Fruit fly (Drosophila melanogaster): Measurements from ENCODE around the gene CG14635.

DNA sequence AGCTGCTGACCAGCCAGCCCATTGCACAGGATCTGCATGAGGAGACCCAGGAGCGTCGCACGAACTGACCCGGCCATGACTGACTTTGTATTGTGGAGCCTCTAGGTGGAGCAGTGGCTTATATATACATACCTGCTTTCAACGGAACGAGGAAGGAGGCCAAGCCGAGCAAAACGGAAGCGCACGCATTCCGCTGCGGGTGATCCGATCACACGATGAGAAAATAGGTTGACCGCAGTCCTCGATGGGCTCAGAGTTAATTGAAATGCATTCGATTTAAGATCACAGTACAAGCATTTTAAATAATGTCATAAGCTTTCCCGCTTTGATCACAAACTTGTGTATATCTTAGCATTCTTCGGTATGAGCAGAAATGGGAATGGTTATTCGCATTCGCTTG is 39.8 kb upstream of the CG14635 start, which contains the start of gene CG13358:
- no peak for TF ChIP-seq zfh2 (GFP tag; optimal IDR thresholded peaks at IDR 0.05)
- no peak for TF ChIP-seq knrl (GFP tag; IDR thresholded peaks at IDR 0.05; ENCODE audit: partially characterized antibody)
- no peak for TF ChIP-seq sr (GFP tag; IDR thresholded peaks at IDR 0.05)
- TF ChIP-seq da (GFP tag; optimal IDR thresholded peaks at IDR 0.05), result no peak
- no peak for TF ChIP-seq CG4730 (GFP tag; IDR thresholded peaks at IDR 0.05)
- no peak for TF ChIP-seq CG18011 (GFP tag; optimal IDR thresholded peaks at IDR 0.05)
- TF ChIP-seq CG11456 (GFP tag; IDR thresholded peaks at IDR 0.05), result no peak
- no peak for TF ChIP-seq CG11696 (GFP tag; IDR thresholded peaks at IDR 0.05)
- TF ChIP-seq Sox102F (GFP tag; optimal IDR thresholded peaks at IDR 0.05), result no peak
- no peak for TF ChIP-seq Trl (optimal IDR thresholded peaks at IDR 0.05)
- TF ChIP-seq Trl (GFP tag; optimal IDR thresholded peaks at IDR 0.05), result no peak
- no peak for TF ChIP-seq zen (tag; optimal IDR thresholded peaks at IDR 0.05)
- TF ChIP-seq lbe (GFP tag; optimal IDR thresholded peaks at IDR 0.05), result no peak
- TF ChIP-seq CG11398 (GFP tag; optimal IDR thresholded peaks at IDR 0.05), result no peak
